Fruit fly (Drosophila melanogaster) whole organism, embryonic: Measurements from ENCODE around the gene Ripalpha.

Experiments
- Ada2b ChIP-seq: fragments of 200-800 bp; sonication (Bioruptor generic); IDR thresholded peaks from 2 replicates; pipeline ENCODE4 v1.3.6; 2022; ENCODE audit warnings: missing biosample characterization, missing genetic modification characterization
- Atf6 ChIP-seq: fragments of 200-800 bp; sonication (Bioruptor generic); IDR thresholded peaks from 2 replicates; pipeline ENCODE4 v1.3.6; 2022; ENCODE audit warnings: missing biosample characterization, missing genetic modification characterization
- B-H2 ChIP-seq: fragments of 200-800 bp; sonication (Bioruptor generic); optimal IDR thresholded peaks from 2 replicates; lab custom pipeline; 2018; ENCODE audit warnings: missing biosample characterization, mild to moderate bottlenecking, missing genetic modification characterization
- CG10267 ChIP-seq: fragments of 200-800 bp; sonication (Bioruptor generic); optimal IDR thresholded peaks from 2 replicates; lab custom pipeline; 2018; ENCODE audit warnings: missing biosample characterization, mild to moderate bottlenecking, missing genetic modification characterization, moderate library complexity
- CG10959 ChIP-seq: fragments of 200-800 bp; sonication (Bioruptor generic); IDR thresholded peaks from 2 replicates; pipeline ENCODE4 v1.3.6; 2022; ENCODE audit warnings: missing biosample characterization, missing genetic modification characterization
- CG11504 ChIP-seq: fragments of 200-800 bp; sonication (Bioruptor generic); optimal IDR thresholded peaks from 3 replicates; lab custom pipeline; 2019; ENCODE audit warnings: missing biosample characterization, mild to moderate bottlenecking, missing genetic modification characterization, moderate library complexity
- CG12769 ChIP-seq: fragments of 200-800 bp; sonication (Bioruptor generic); optimal IDR thresholded peaks from 2 replicates; lab custom pipeline; 2019; ENCODE audit warnings: missing biosample characterization, mild to moderate bottlenecking, missing genetic modification characterization, moderate library complexity
- CG13424 ChIP-seq: fragments of 200-800 bp; sonication (Bioruptor generic); optimal IDR thresholded peaks from 2 replicates; lab custom pipeline; 2019; ENCODE audit warnings: missing biosample characterization, mild to moderate bottlenecking, missing genetic modification characterization, moderate library complexity
- CG15479 ChIP-seq: fragments of 200-800 bp; sonication (Bioruptor generic); optimal IDR thresholded peaks from 3 replicates; lab custom pipeline; 2019; ENCODE audit warnings: missing biosample characterization, mild to moderate bottlenecking, missing genetic modification characterization, moderate library complexity
- CG15601 ChIP-seq: fragments of 200-800 bp; sonication (Bioruptor generic); optimal IDR thresholded peaks from 3 replicates; lab custom pipeline; 2019; ENCODE audit warnings: missing biosample characterization, mild to moderate bottlenecking, missing genetic modification characterization, moderate library complexity
- CG17612 ChIP-seq: fragments of 200-800 bp; sonication (Bioruptor generic); IDR thresholded peaks from 2 replicates; pipeline ENCODE4 v1.3.6; 2022; ENCODE audit warnings: missing biosample characterization, missing genetic modification characterization
- CG17802 ChIP-seq: fragments of 200-800 bp; sonication (Bioruptor generic); optimal IDR thresholded peaks from 2 replicates; lab custom pipeline; 2018; ENCODE audit warnings: missing biosample characterization, mild to moderate bottlenecking, missing genetic modification characterization, moderate library complexity
- CG2712 ChIP-seq: fragments of 200-800 bp; optimal IDR thresholded peaks from 3 replicates; lab custom pipeline; 2019; ENCODE audit warnings: missing biosample characterization, mild to moderate bottlenecking, missing genetic modification characterization, moderate library complexity
- CG32767 ChIP-seq: fragments of 200-800 bp; sonication (Bioruptor generic); IDR thresholded peaks from 2 replicates; pipeline ENCODE4 v1.3.6; 2022; ENCODE audit warnings: missing biosample characterization, missing genetic modification characterization
- CG6689 ChIP-seq: fragments of 200-800 bp; sonication (Bioruptor generic); IDR thresholded peaks from 2 replicates; pipeline ENCODE4 v1.3.6; 2022; ENCODE audit warnings: missing biosample characterization, missing genetic modification characterization
- CG7963 ChIP-seq: fragments of 200-800 bp; sonication (Bioruptor generic); IDR thresholded peaks from 3 replicates; pipeline ENCODE4 v1.3.6; 2022; ENCODE audit warnings: missing biosample characterization, missing genetic modification characterization; ENCODE audit not compliant: partially characterized antibody
- CG8290 ChIP-seq, 3 experiments: fragments of 200-800 bp; sonication (Bioruptor generic); optimal IDR thresholded peaks; 2 replicates each; lab custom pipeline; 2016 to 2019; ENCODE audit warnings: missing biosample characterization in 3 of 3, missing genetic modification characterization in 3 of 3, mild to moderate bottlenecking in 2 of 3, moderate library complexity in 1 of 3
- CG8944 ChIP-seq: fragments of 200-800 bp; sonication (Bioruptor generic); optimal IDR thresholded peaks from 3 replicates; lab custom pipeline; 2016; ENCODE audit warnings: missing biosample characterization, missing genetic modification characterization
- CrebB ChIP-seq: fragments of 200-800 bp; sonication (Bioruptor generic); optimal IDR thresholded peaks from 3 replicates; lab custom pipeline; 2018; ENCODE audit warnings: missing biosample characterization, mild to moderate bottlenecking, missing genetic modification characterization
- HLH4C ChIP-seq: fragments of 200-800 bp; sonication (Bioruptor generic); IDR thresholded peaks from 3 replicates; pipeline ENCODE4 v1.3.6; 2022; ENCODE audit warnings: missing biosample characterization, missing genetic modification characterization; ENCODE audit not compliant: partially characterized antibody
- Hand ChIP-seq: fragments of 200-800 bp; sonication (Bioruptor generic); optimal IDR thresholded peaks from 2 replicates; lab custom pipeline; 2017; ENCODE audit warnings: mild to moderate bottlenecking, missing biosample characterization, missing genetic modification reagents, missing genetic modification characterization
- Hey ChIP-seq: fragments of 200-800 bp; sonication (Bioruptor generic); optimal IDR thresholded peaks from 3 replicates; lab custom pipeline; 2018; ENCODE audit warnings: missing biosample characterization, mild to moderate bottlenecking, missing genetic modification characterization
- HmgZ ChIP-seq: fragments of 200-800 bp; sonication (Bioruptor generic); optimal IDR thresholded peaks from 2 replicates; lab custom pipeline; 2018; ENCODE audit warnings: missing biosample characterization, mild to moderate bottlenecking, missing genetic modification characterization
- MESR4 ChIP-seq: fragments of 200-800 bp; sonication (Bioruptor generic); optimal IDR thresholded peaks from 2 replicates; lab custom pipeline; 2018; ENCODE audit warnings: missing biosample characterization, mild to moderate bottlenecking, missing genetic modification characterization, moderate library complexity
- Oli ChIP-seq: fragments of 200-800 bp; sonication (Bioruptor generic); optimal IDR thresholded peaks from 2 replicates; lab custom pipeline; 2018; ENCODE audit warnings: missing biosample characterization, mild to moderate bottlenecking, missing genetic modification characterization, moderate library complexity
- Pdp1 ChIP-seq, 2 experiments: fragments of 200-800 bp; sonication (Bioruptor generic); optimal IDR thresholded peaks; 3 replicates each; lab custom pipeline; 2016; ENCODE audit warnings: missing biosample characterization in 2 of 2, missing genetic modification characterization in 2 of 2, mild to moderate bottlenecking in 1 of 2, moderate library complexity in 1 of 2
- Sox100B ChIP-seq: fragments of 200-800 bp; sonication (Bioruptor generic); optimal IDR thresholded peaks from 3 replicates; lab custom pipeline; 2018; ENCODE audit warnings: missing biosample characterization, mild to moderate bottlenecking, missing genetic modification characterization
- amos ChIP-seq: fragments of 200-800 bp; sonication (Bioruptor generic); IDR thresholded peaks from 2 replicates; pipeline ENCODE4 v1.3.6; 2022; ENCODE audit warnings: missing biosample characterization, missing genetic modification characterization; ENCODE audit not compliant: partially characterized antibody
- caup ChIP-seq: fragments of 200-800 bp; sonication (Bioruptor generic); optimal IDR thresholded peaks from 3 replicates; lab custom pipeline; 2017; ENCODE audit warnings: missing biosample characterization, mild to moderate bottlenecking, missing genetic modification characterization, moderate library complexity; ENCODE audit not compliant: severe bottlenecking
- cg ChIP-seq: fragments of 200-800 bp; sonication (Bioruptor generic); optimal IDR thresholded peaks from 3 replicates; lab custom pipeline; 2019; ENCODE audit warnings: missing biosample characterization, mild to moderate bottlenecking, missing genetic modification characterization, moderate library complexity
- disco-r ChIP-seq: fragments of 200-800 bp; sonication (Bioruptor generic); optimal IDR thresholded peaks from 2 replicates; lab custom pipeline; 2016; ENCODE audit warnings: missing biosample characterization, missing genetic modification characterization
- ems ChIP-seq: fragments of 200-800 bp; sonication (Bioruptor generic); optimal IDR thresholded peaks from 3 replicates; lab custom pipeline; 2016; ENCODE audit warnings: missing biosample characterization, missing genetic modification characterization
- eve ChIP-seq, 2 experiments: fragments of >200 bp; optimal IDR thresholded peaks; 2 replicates each; lab custom pipeline; 2017; ENCODE audit warnings: missing biosample characterization in 2 of 2, missing genetic modification characterization in 2 of 2
- ewg ChIP-seq: fragments of 200-800 bp; sonication (Bioruptor generic); optimal IDR thresholded peaks from 3 replicates; lab custom pipeline; 2017; ENCODE audit warnings: mild to moderate bottlenecking, missing biosample characterization, missing genetic modification reagents, missing genetic modification characterization
- grau ChIP-seq: fragments of 200-800 bp; optimal IDR thresholded peaks from 3 replicates; lab custom pipeline; 2019; ENCODE audit warnings: missing biosample characterization, mild to moderate bottlenecking, missing genetic modification characterization, moderate library complexity
- lbe ChIP-seq: fragments of 200-800 bp; sonication (Bioruptor generic); optimal IDR thresholded peaks from 2 replicates; lab custom pipeline; 2016; ENCODE audit warnings: missing biosample characterization, mild to moderate bottlenecking, missing genetic modification characterization
- nerfin-1 ChIP-seq: fragments of 200-800 bp; sonication (Bioruptor generic); optimal IDR thresholded peaks from 3 replicates; lab custom pipeline; 2019; ENCODE audit warnings: missing biosample characterization, mild to moderate bottlenecking, missing genetic modification characterization, moderate library complexity
- org-1 ChIP-seq: fragments of 200-800 bp; sonication (Bioruptor generic); optimal IDR thresholded peaks from 2 replicates; lab custom pipeline; 2017; ENCODE audit warnings: missing biosample characterization, missing genetic modification characterization
- pfk ChIP-seq: fragments of 200-800 bp; sonication (Bioruptor generic); optimal IDR thresholded peaks from 2 replicates; lab custom pipeline; 2018; ENCODE audit warnings: missing biosample characterization, mild to moderate bottlenecking, missing genetic modification characterization, moderate library complexity
- pum ChIP-seq: fragments of 200-800 bp; sonication (Bioruptor generic); optimal IDR thresholded peaks from 2 replicates; lab custom pipeline; 2016; ENCODE audit warnings: missing biosample characterization, missing genetic modification characterization
- pzg ChIP-seq: fragments of 200-800 bp; sonication (Bioruptor generic); optimal IDR thresholded peaks from 3 replicates; lab custom pipeline; 2018; ENCODE audit warnings: missing biosample characterization, mild to moderate bottlenecking, missing genetic modification characterization, moderate library complexity
- row ChIP-seq: fragments of 200-800 bp; sonication (Bioruptor generic); IDR thresholded peaks from 3 replicates; pipeline ENCODE4 v1.3.6; 2022; ENCODE audit warnings: missing biosample characterization, missing genetic modification characterization
- run ChIP-seq: fragments of 200-800 bp; sonication (Bioruptor generic); optimal IDR thresholded peaks from 3 replicates; lab custom pipeline; 2018; ENCODE audit warnings: missing biosample characterization, mild to moderate bottlenecking, missing genetic modification characterization
- scrt ChIP-seq: fragments of 200-800 bp; sonication (Bioruptor generic); optimal IDR thresholded peaks from 2 replicates; lab custom pipeline; 2018; ENCODE audit warnings: missing biosample characterization, mild to moderate bottlenecking, missing genetic modification characterization, moderate library complexity
- sens ChIP-seq: fragments of 200-800 bp; sonication (Bioruptor generic); peaks from one replicate; lab custom pipeline; 2016; ENCODE audit warnings: missing biosample characterization, missing genetic modification characterization
- stwl ChIP-seq: fragments of 200-800 bp; sonication (Bioruptor generic); optimal IDR thresholded peaks from 3 replicates; lab custom pipeline; 2018; ENCODE audit warnings: missing biosample characterization, mild to moderate bottlenecking, missing genetic modification characterization, moderate library complexity
- trem ChIP-seq: fragments of 200-800 bp; optimal IDR thresholded peaks from 3 replicates; lab custom pipeline; 2019; ENCODE audit warnings: missing biosample characterization, mild to moderate bottlenecking, missing genetic modification characterization, moderate library complexity
- zfh2 ChIP-seq: fragments of 200-800 bp; sonication (Bioruptor generic); optimal IDR thresholded peaks from 2 replicates; lab custom pipeline; 2016; ENCODE audit warnings: missing biosample characterization, missing genetic modification characterization

Ripalpha gene

DNA sequence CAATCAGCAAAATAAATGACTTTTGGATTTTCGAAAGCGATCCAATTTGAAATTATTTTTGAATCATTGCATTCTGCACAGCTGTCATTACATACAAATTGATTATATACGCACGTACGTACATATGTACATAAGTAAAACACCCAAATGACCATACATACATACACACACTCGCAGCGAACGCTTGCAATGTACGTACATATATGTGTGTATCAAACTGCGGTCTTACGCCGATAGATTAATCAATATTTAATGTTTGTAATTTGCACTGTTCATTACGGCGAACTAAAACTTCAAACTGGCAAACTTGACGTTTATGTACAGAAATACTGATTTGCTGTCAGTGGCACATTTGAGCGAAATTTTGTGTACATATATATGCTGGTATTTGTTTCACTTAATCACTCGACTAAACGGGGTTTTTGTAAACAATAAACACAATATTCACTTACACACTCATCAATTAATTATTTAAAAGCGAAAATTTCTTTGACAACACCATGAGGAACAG lies 25.5 kb upstream of the Ripalpha start (continued):
- TF ChIP-seq B-H2 (GFP tag; lab: Kevin White, UChicago) = no peak
- TF ChIP-seq CG8290 (GFP tag; optimal IDR thresholded peaks at IDR 0.05; lab: Kevin White, UChicago) = no peak
- TF ChIP-seq CG8290 (tag; optimal IDR thresholded peaks at IDR 0.05; lab: Kevin White, UChicago) = no peak
- TF ChIP-seq CG7963 (GFP tag; lab: Robert Waterston, UW) = no peak
- TF ChIP-seq org-1 (GFP tag; lab: Kevin White, UChicago) = no peak
- TF ChIP-seq lbe (GFP tag; lab: Kevin White, UChicago) = peak; percentile 16
- TF ChIP-seq CG17802 (tag; lab: Kevin White, UChicago) = no peak
- TF ChIP-seq run (tag; lab: Kevin White, UChicago) = no peak
- TF ChIP-seq disco-r (GFP tag; lab: Kevin White, UChicago) = no peak
- TF ChIP-seq CrebB (tag; lab: Kevin White, UChicago) = no peak
- no peak for TF ChIP-seq amos (GFP tag; lab: Robert Waterston, UW)
- TF ChIP-seq MESR4 (GFP tag; lab: Kevin White, UChicago) = peak; percentile 67
- TF ChIP-seq trem = no peak
- no peak for TF ChIP-seq ems
- no peak for TF ChIP-seq ewg (GFP tag; lab: Kevin White, UChicago)
- no peak for TF ChIP-seq CG11504 (tag; lab: Kevin White, UChicago)
- TF ChIP-seq CG13424 (tag; lab: Kevin White, UChicago) = no peak
- peak; percentile 42 for TF ChIP-seq nerfin-1 (tag; lab: Kevin White, UChicago)
- TF ChIP-seq zfh2 (GFP tag; lab: Kevin White, UChicago) = no peak
- TF ChIP-seq sens = peak; percentile 14
- TF ChIP-seq HmgZ (tag; lab: Kevin White, UChicago) = no peak
- no peak for TF ChIP-seq Atf6 (GFP tag; lab: Robert Waterston, UW)
- no peak for TF ChIP-seq Hey (tag; lab: Kevin White, UChicago)
- TF ChIP-seq grau (tag; lab: Kevin White, UChicago) = no peak
- no peak for TF ChIP-seq CG12769 (tag; lab: Kevin White, UChicago)
- no peak for TF ChIP-seq CG6689 (GFP tag; lab: Robert Waterston, UW)
- no peak for TF ChIP-seq CG8944 (GFP tag; lab: Kevin White, UChicago)
- TF ChIP-seq row = no peak
- TF ChIP-seq cg (GFP tag; lab: Kevin White, UChicago) = peak; percentile 72
- 0 out of 2 replicates have a peak, but pooled peaks have one; percentile 25 for TF ChIP-seq CG32767 (GFP tag; lab: Robert Waterston, UW)
- TF ChIP-seq Hand = no peak
- no peak for TF ChIP-seq Oli (tag; lab: Kevin White, UChicago)
- TF ChIP-seq caup (GFP tag; lab: Kevin White, UChicago) = no peak
- no peak for TF ChIP-seq pfk (GFP tag; lab: Kevin White, UChicago)
- TF ChIP-seq eve (GFP tag; optimal IDR thresholded peaks at IDR 0.05; lab: Kevin White, UChicago) = peak in 1 of 2 experiments; percentile 81
- no peak for TF ChIP-seq CG17612 (GFP tag; lab: Robert Waterston, UW)
- TF ChIP-seq pum (GFP tag; lab: Kevin White, UChicago) = no peak

DNA sequence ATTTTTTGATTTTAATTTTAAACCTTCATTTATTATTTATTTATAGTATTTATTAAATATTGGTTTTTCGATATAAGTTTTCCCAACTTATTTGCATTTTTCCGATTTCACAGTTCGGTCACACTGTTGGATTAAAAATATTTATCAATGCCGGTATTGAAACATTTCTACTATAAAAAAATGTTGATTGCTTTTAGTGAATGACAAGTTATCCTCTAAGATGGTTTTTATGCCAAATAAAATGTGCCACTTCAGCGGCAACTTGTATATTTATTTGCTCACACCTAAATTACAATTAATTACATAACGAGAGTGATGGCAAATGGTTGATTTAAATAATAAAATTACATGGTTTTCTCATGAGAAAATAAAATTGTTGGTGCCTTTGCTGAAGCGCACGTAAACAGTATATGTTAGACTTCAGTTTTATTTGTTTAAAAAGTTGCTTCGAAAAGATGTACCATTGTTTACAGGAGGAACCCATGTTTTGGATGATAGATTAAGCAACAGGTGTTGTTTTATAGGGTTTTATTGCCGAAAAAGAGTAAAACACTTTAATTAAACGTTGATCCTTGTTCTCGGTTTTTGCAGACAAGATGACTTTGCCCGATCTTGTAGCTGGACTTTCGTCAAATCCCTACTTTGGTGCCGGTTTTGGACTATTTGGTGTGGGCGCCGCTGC lies 21.9 kb upstream of the Ripalpha start, which contains the start of gene Bcs1:
Bcs1 (plus strand) TSS at position 108 of the 682 bp plus-strand sequence.
- TF ChIP-seq nerfin-1 (tag; lab: Kevin White, UChicago) (peak; percentile 21), lbe (GFP tag; lab: Kevin White, UChicago) (peak; percentile 62), CG10267 (tag; lab: Kevin White, UChicago) (peak; percentile 9), CG10959 (GFP tag; lab: Robert Waterston, UW) (no peak), CG15479 (GFP tag; lab: Kevin White, UChicago) (no peak), stwl (peak; percentile 24), Ada2b (no peak), trem (peak; percentile 48), CG15601 (tag; lab: Kevin White, UChicago) (peak; percentile 15), pzg (peak; percentile 25), scrt (GFP tag; lab: Kevin White, UChicago) (peak; percentile 15), CG2712 (tag; lab: Kevin White, UChicago) (peak; percentile 19), Sox100B (no peak), HLH4C (GFP tag; lab: Robert Waterston, UW) (no peak), Pdp1 (GFP tag; optimal IDR thresholded peaks at IDR 0.05; lab: Kevin White, UChicago) (peak in 1 of 2 experiments; percentile 95)
